Fruit fly (Drosophila melanogaster) whole organism, wandering third instar larva: ENCODE data around the gene CG43057.

Experiments
- Abd-B ChIP-seq: fragments of >200 bp; optimal IDR thresholded peaks from 2 replicates; lab custom pipeline; 2017; ENCODE audit warnings: missing biosample characterization, missing genetic modification characterization
- CG32264 ChIP-seq: fragments of 200-800 bp; sonication (Bioruptor generic); optimal IDR thresholded peaks from 2 replicates; lab custom pipeline; 2016; ENCODE audit warnings: missing biosample characterization, missing genetic modification characterization
- CG9705 ChIP-seq: fragments of 200-800 bp; sonication (Bioruptor generic); optimal IDR thresholded peaks from 2 replicates; lab custom pipeline; 2018; ENCODE audit warnings: missing biosample characterization, mild to moderate bottlenecking, missing genetic modification characterization
- CrebA ChIP-seq: fragments of 200-800 bp; sonication (Bioruptor generic); optimal IDR thresholded peaks from 2 replicates; lab custom pipeline; 2016; ENCODE audit warnings: missing biosample characterization, mild to moderate bottlenecking, missing genetic modification characterization, borderline replicate concordance
- Dfd ChIP-seq: fragments of >200 bp; optimal IDR thresholded peaks from 2 replicates; lab custom pipeline; 2017; ENCODE audit warnings: missing biosample characterization, missing genetic modification characterization
- Dif ChIP-seq: fragments of 200-275, 200-300 bp; sonication (Bioruptor generic); optimal IDR thresholded peaks from 2 replicates; lab custom pipeline; 2018; ENCODE audit warnings: missing biosample characterization, missing genetic modification characterization; ENCODE audit not compliant: partially characterized antibody
- GATAd ChIP-seq: sonication (Bioruptor generic); optimal IDR thresholded peaks from 2 replicates; lab custom pipeline; 2016; ENCODE audit warnings: missing biosample characterization, missing genetic modification characterization
- HLH106 ChIP-seq: fragments of 200-800 bp; optimal IDR thresholded peaks from 3 replicates; lab custom pipeline; 2019; ENCODE audit warnings: missing biosample characterization, mild to moderate bottlenecking, missing genetic modification characterization, moderate library complexity
- Hnf4 ChIP-seq: fragments of 200-800 bp; sonication (Bioruptor generic); optimal IDR thresholded peaks from 2 replicates; lab custom pipeline; 2016; ENCODE audit warnings: missing biosample characterization, mild to moderate bottlenecking, missing genetic modification characterization
- Hr78 ChIP-seq: fragments of >200 bp; optimal IDR thresholded peaks from 2 replicates; lab custom pipeline; 2017; ENCODE audit warnings: missing biosample characterization, missing genetic modification characterization
- Hr83 ChIP-seq: fragments of 200-300 bp; sonication (Bioruptor generic); optimal IDR thresholded peaks from 2 replicates; lab custom pipeline; 2016; ENCODE audit warnings: missing biosample characterization, mild to moderate bottlenecking, missing genetic modification characterization, moderate library complexity; ENCODE audit not compliant: poor library complexity, severe bottlenecking
- Jra ChIP-seq: sonication (Bioruptor generic); optimal IDR thresholded peaks from 2 replicates; lab custom pipeline; 2016; ENCODE audit warnings: missing biosample characterization, missing genetic modification characterization
- Mio ChIP-seq: sonication (Bioruptor generic); optimal IDR thresholded peaks from 2 replicates; lab custom pipeline; 2016; ENCODE audit warnings: missing biosample characterization, missing genetic modification characterization
- Myc ChIP-seq: fragments of >200 bp; optimal IDR thresholded peaks from 2 replicates; lab custom pipeline; 2017
- N ChIP-seq: fragments of >200 bp; optimal IDR thresholded peaks from 2 replicates; lab custom pipeline; 2018; ENCODE audit warnings: missing biosample characterization, missing external identifiers, missing genetic modification characterization
- OdsH ChIP-seq: fragments of 200-800 bp; sonication (Bioruptor generic); optimal IDR thresholded peaks from 2 replicates; lab custom pipeline; 2016; ENCODE audit warnings: missing biosample characterization, mild to moderate bottlenecking, missing genetic modification characterization
- Rel ChIP-seq, 2 experiments: fragments of 200-800 bp; sonication (Bioruptor generic) in 1 of 2; optimal IDR thresholded peaks; 2 replicates in 1 of 2; 3 replicates in 1 of 2; lab custom pipeline; 2016 to 2019; ENCODE audit warnings: mild to moderate bottlenecking in 2 of 2, missing biosample characterization in 2 of 2, missing genetic modification characterization in 2 of 2, moderate library complexity in 1 of 2
- Sp1 ChIP-seq: fragments of 200-800 bp; sonication (Bioruptor generic); optimal IDR thresholded peaks from 3 replicates; lab custom pipeline; 2019; ENCODE audit warnings: missing biosample characterization, mild to moderate bottlenecking, missing genetic modification characterization, moderate library complexity
- Vsx2 ChIP-seq: fragments of 200-300, 225-300 bp; sonication (Bioruptor generic); optimal IDR thresholded peaks from 2 replicates; lab custom pipeline; 2018; ENCODE audit warnings: missing biosample characterization, missing genetic modification characterization; ENCODE audit not compliant: partially characterized antibody
- br ChIP-seq: fragments of 200-800 bp; sonication (Bioruptor generic); optimal IDR thresholded peaks from 2 replicates; lab custom pipeline; 2016; ENCODE audit warnings: missing biosample characterization, missing genetic modification characterization
- brk ChIP-seq: fragments of 200-800 bp; sonication (Bioruptor generic); optimal IDR thresholded peaks from 2 replicates; lab custom pipeline; 2016; ENCODE audit warnings: missing biosample characterization, mild to moderate bottlenecking, missing genetic modification characterization
- dl ChIP-seq, 2 experiments: fragments of 175-275, 200-275 bp in 1 of 2; fragments of 200-275 bp in 1 of 2; sonication (Bioruptor generic); optimal IDR thresholded peaks; lab custom pipeline; 2018; ENCODE audit warnings: mild to moderate bottlenecking in 2 of 2, missing biosample characterization in 2 of 2, missing genetic modification characterization in 2 of 2, moderate library complexity in 2 of 2; ENCODE audit not compliant: partially characterized antibody in 2 of 2, insufficient read depth in 1 of 2
- dmrt93B ChIP-seq: fragments of 200-800 bp; sonication (Bioruptor generic); optimal IDR thresholded peaks from 2 replicates; lab custom pipeline; 2018; ENCODE audit warnings: missing biosample characterization, mild to moderate bottlenecking, missing genetic modification characterization
- dsf ChIP-seq: sonication (Bioruptor generic); optimal IDR thresholded peaks from 2 replicates; lab custom pipeline; 2016; ENCODE audit warnings: missing biosample characterization, missing genetic modification characterization, borderline replicate concordance
- ey ChIP-seq: fragments of 200-800 bp; sonication (Bioruptor generic); optimal IDR thresholded peaks from 2 replicates; lab custom pipeline; 2016; ENCODE audit warnings: missing biosample characterization, missing genetic modification characterization
- foxo ChIP-seq, 2 experiments: fragments of 200-800 bp; sonication (Bioruptor generic); optimal IDR thresholded peaks; 2 replicates in 1 of 2; 3 replicates in 1 of 2; lab custom pipeline; 2016 to 2017; ENCODE audit warnings: missing biosample characterization in 2 of 2, missing genetic modification characterization in 2 of 2
- fru ChIP-seq: fragments of 200-800 bp; sonication (Bioruptor generic); optimal IDR thresholded peaks from 3 replicates; lab custom pipeline; 2016; ENCODE audit warnings: missing biosample characterization, mild to moderate bottlenecking, missing genetic modification characterization
- h ChIP-seq: fragments of 200-800 bp; sonication (Bioruptor generic); optimal IDR thresholded peaks from 3 replicates; lab custom pipeline; 2016; ENCODE audit warnings: missing biosample characterization, mild to moderate bottlenecking, missing genetic modification characterization
- jim ChIP-seq: fragments of 175-275, 200-325 bp; sonication (Bioruptor generic); optimal IDR thresholded peaks from 2 replicates; lab custom pipeline; 2016; ENCODE audit warnings: missing biosample characterization, mild to moderate bottlenecking, missing genetic modification characterization
- lola ChIP-seq: fragments of >200 bp; optimal IDR thresholded peaks from 2 replicates; lab custom pipeline; 2017; ENCODE audit warnings: missing biosample characterization, missing genetic modification characterization
- pan ChIP-seq: fragments of >200 bp; optimal IDR thresholded peaks from 2 replicates; lab custom pipeline; 2017
- psq ChIP-seq: fragments of 200-800 bp; sonication (Bioruptor generic); optimal IDR thresholded peaks from 3 replicates; lab custom pipeline; 2017; ENCODE audit warnings: missing biosample characterization, mild to moderate bottlenecking, missing genetic modification characterization, moderate library complexity
- rgr ChIP-seq: fragments of 200-800 bp; sonication (Bioruptor generic); optimal IDR thresholded peaks from 3 replicates; lab custom pipeline; 2016; ENCODE audit warnings: missing biosample characterization, mild to moderate bottlenecking, missing genetic modification characterization
- sage ChIP-seq: fragments of 200-800 bp; sonication (Bioruptor generic); optimal IDR thresholded peaks from 2 replicates; lab custom pipeline; 2016; ENCODE audit warnings: missing biosample characterization, mild to moderate bottlenecking, missing genetic modification characterization
- sv ChIP-seq: fragments of 200-800 bp; sonication (Bioruptor generic); optimal IDR thresholded peaks from 3 replicates; lab custom pipeline; 2016; ENCODE audit warnings: missing biosample characterization, missing genetic modification characterization
- tai ChIP-seq: sonication (Bioruptor generic); optimal IDR thresholded peaks from 2 replicates; lab custom pipeline; 2016; ENCODE audit warnings: missing biosample characterization, missing genetic modification characterization
- usp ChIP-seq: fragments of >200 bp; optimal IDR thresholded peaks from 2 replicates; lab custom pipeline; 2017; ENCODE audit warnings: missing biosample characterization, missing genetic modification characterization
- woc ChIP-seq: sonication (Bioruptor generic); optimal IDR thresholded peaks from 2 replicates; lab custom pipeline; 2016; ENCODE audit warnings: missing biosample characterization, mild to moderate bottlenecking, missing genetic modification characterization

The CG43057 gene

dm6 chr2L:8210468-8210867, 33.3 kb downstream of the CG43057 start:
- TF ChIP-seq br (GFP tag; lab: Kevin White, UChicago) = no peak
- no peak for TF ChIP-seq dl (GFP tag; optimal IDR thresholded peaks at IDR 0.05; lab: Kevin White, UChicago; ENCODE audit: insufficient read depth in 1 of 2, partially characterized antibody in 2 of 2)
- TF ChIP-seq psq (GFP tag; lab: Kevin White, UChicago) = no peak
- TF ChIP-seq CG9705 = no peak
- TF ChIP-seq, all 38 proteins: peak for 0

- no peak for TF ChIP-seq sage
- no peak for TF ChIP-seq Dfd (GFP tag; lab: Kevin White, UChicago)
- no peak for TF ChIP-seq tai (GFP tag; lab: Kevin White, UChicago)
- no peak for TF ChIP-seq Sp1 (GFP tag; lab: Kevin White, UChicago)
- TF ChIP-seq rgr = no peak
- no peak for TF ChIP-seq dmrt93B
- TF ChIP-seq Rel (GFP tag; optimal IDR thresholded peaks at IDR 0.05; lab: Kevin White, UChicago) = no peak
- no peak for TF ChIP-seq Rel (tag; optimal IDR thresholded peaks at IDR 0.05; lab: Kevin White, UChicago)
- no peak for TF ChIP-seq brk (GFP tag; lab: Kevin White, UChicago)
- no peak for TF ChIP-seq CG9705
- TF ChIP-seq dl (GFP tag; optimal IDR thresholded peaks at IDR 0.05; lab: Kevin White, UChicago; ENCODE audit: insufficient read depth in 1 of 2, partially characterized antibody in 2 of 2) = no peak
- no peak for TF ChIP-seq jim (GFP tag; lab: Kevin White, UChicago)
- no peak for TF ChIP-seq foxo (GFP tag; optimal IDR thresholded peaks at IDR 0.05; lab: Kevin White, UChicago)
- TF ChIP-seq br (GFP tag; lab: Kevin White, UChicago) = no peak
- no peak for TF ChIP-seq psq (GFP tag; lab: Kevin White, UChicago)
- TF ChIP-seq HLH106 (tag; lab: Kevin White, UChicago) = no peak
- no peak for TF ChIP-seq Mio (GFP tag; lab: Kevin White, UChicago)
- no peak for TF ChIP-seq GATAd
Observed at dm6 chr2L:8209362-8209761, 34.4 kb downstream of the CG43057 start.

dm6 chr2L:8205871-8206270, 37.9 kb downstream of the CG43057 start, which contains the start of gene CG8419:
TSS of gene CG8419 (plus strand) at chr2L:8206171.
- TF ChIP-seq lola (GFP tag; lab: Kevin White, UChicago) (no peak), h (no peak), Dif (GFP tag; lab: Kevin White, UChicago) (no peak), Abd-B (no peak), jim (GFP tag; lab: Kevin White, UChicago) (no peak)

dm6 chr2L:8204996-8205567, 38.7 kb downstream of the CG43057 start, which contains the start of gene SLC5A11:
TSS of gene SLC5A11 (minus strand) at chr2L:8205132.
- TF ChIP-seq usp (GFP tag; lab: Kevin White, UChicago) (no peak), Hr83 (peak; percentile 57), sage (peak; percentile 99), CG9705 (peak; percentile 80), dmrt93B (peak; percentile 92), Vsx2 (GFP tag; lab: Kevin White, UChicago) (no peak), ey (GFP tag; lab: Kevin White, UChicago) (peak; percentile 90), psq (GFP tag; lab: Kevin White, UChicago) (peak; percentile 99), sv (GFP tag; lab: Kevin White, UChicago) (peak; percentile 94), CrebA (GFP tag; lab: Kevin White, UChicago) (no peak), Abd-B (no peak), dsf (GFP tag; lab: Kevin White, UChicago) (peak; percentile 63), lola (GFP tag; lab: Kevin White, UChicago) (no peak), Jra (GFP tag; lab: Kevin White, UChicago) (peak; percentile 74), rgr (peak; percentile 90), foxo (GFP tag; optimal IDR thresholded peaks at IDR 0.05; lab: Kevin White, UChicago) (peak; percentile 97 to 100), Dif (GFP tag; lab: Kevin White, UChicago) (peak; percentile 66), Sp1 (GFP tag; lab: Kevin White, UChicago) (peak; percentile 97), pan (lab: Kevin White, UChicago) (peak; percentile 89), Mio (GFP tag; lab: Kevin White, UChicago) (peak; percentile 47), Hnf4 (GFP tag; lab: Kevin White, UChicago) (peak; percentile 91), N (no peak), dl (GFP tag; optimal IDR thresholded peaks at IDR 0.05; lab: Kevin White, UChicago; ENCODE audit: insufficient read depth in 1 of 2, partially characterized antibody in 2 of 2) (peak; percentile 8 to 60), woc (GFP tag; lab: Kevin White, UChicago) (peak; percentile 99), HLH106 (tag; lab: Kevin White, UChicago) (peak; percentile 96), fru (GFP tag; lab: Kevin White, UChicago) (peak; percentile 98), jim (GFP tag; lab: Kevin White, UChicago) (no peak), Rel (GFP tag; optimal IDR thresholded peaks at IDR 0.05; lab: Kevin White, UChicago) (peak; percentile 99), Rel (tag; optimal IDR thresholded peaks at IDR 0.05; lab: Kevin White, UChicago) (peak; percentile 91), CG32264 (GFP tag; lab: Kevin White, UChicago) (peak; percentile 98), h (peak; percentile 100), Myc (lab: Kevin White, UChicago) (no peak), Hr78 (GFP tag; lab: Kevin White, UChicago) (no peak), Dfd (GFP tag; lab: Kevin White, UChicago) (no peak), OdsH (GFP tag; lab: Kevin White, UChicago) (peak; percentile 98), brk (GFP tag; lab: Kevin White, UChicago) (peak; percentile 99), GATAd (no peak), tai (GFP tag; lab: Kevin White, UChicago) (no peak), br (GFP tag; lab: Kevin White, UChicago) (peak; percentile 91)
